Worm (Caenorhabditis elegans) whole organism, young adult: Measurements from ENCODE around the gene mrpl-53.

Experiments
- Y53F4B.3 ChIP-seq: fragments of 200-800 bp; sonication (Bioruptor generic); IDR thresholded peaks from 2 replicates; pipeline ENCODE4 v1.3.6; 2022; ENCODE audit warnings: missing genetic modification reagents, missing genetic modification characterization, missing compliant biosample characterization
- ama-1 ChIP-seq, 3 experiments: fragments of 150-350 bp in 1 of 3; sonication (generic microtip) in 2 of 3; optimal IDR thresholded peaks; 2 replicates each; lab custom pipeline; 2014 to 2018; ENCODE audit warnings: missing biosample characterization in 2 of 3, missing genetic modification characterization in 2 of 3, missing genetic modification reagents in 2 of 3
- athp-1 ChIP-seq: sonication (generic microtip); optimal IDR thresholded peaks from 2 replicates; lab custom pipeline; 2017; ENCODE audit warnings: mild to moderate bottlenecking, missing genetic modification characterization, missing compliant biosample characterization
- attf-6 ChIP-seq: fragments of 200-800 bp; sonication (Bioruptor generic); IDR thresholded peaks from 2 replicates; pipeline ENCODE4 v1.3.6; 2022; ENCODE audit warnings: missing genetic modification reagents, missing genetic modification characterization, missing compliant biosample characterization
- hmg-20 ChIP-seq: fragments of 200-800 bp; sonication (Bioruptor generic); IDR thresholded peaks from 2 replicates; pipeline ENCODE4 v1.3.6; 2022; ENCODE audit warnings: missing genetic modification reagents, missing genetic modification characterization, missing compliant biosample characterization
- snpc-1.1 ChIP-seq: sonication (generic microtip); optimal IDR thresholded peaks from 2 replicates; lab custom pipeline; 2017; ENCODE audit warnings: missing genetic modification characterization, mild to moderate bottlenecking, missing compliant biosample characterization, antibody characterized with exemption, moderate library complexity, missing genotype, missing genetic modification reagents; ENCODE audit not compliant: insufficient read depth
- unc-62 ChIP-seq: fragments of 150-350 bp; optimal IDR thresholded peaks from 2 replicates; lab custom pipeline; 2014; ENCODE audit warnings: missing biosample characterization, missing genetic modification reagents, missing genetic modification characterization

DNA sequence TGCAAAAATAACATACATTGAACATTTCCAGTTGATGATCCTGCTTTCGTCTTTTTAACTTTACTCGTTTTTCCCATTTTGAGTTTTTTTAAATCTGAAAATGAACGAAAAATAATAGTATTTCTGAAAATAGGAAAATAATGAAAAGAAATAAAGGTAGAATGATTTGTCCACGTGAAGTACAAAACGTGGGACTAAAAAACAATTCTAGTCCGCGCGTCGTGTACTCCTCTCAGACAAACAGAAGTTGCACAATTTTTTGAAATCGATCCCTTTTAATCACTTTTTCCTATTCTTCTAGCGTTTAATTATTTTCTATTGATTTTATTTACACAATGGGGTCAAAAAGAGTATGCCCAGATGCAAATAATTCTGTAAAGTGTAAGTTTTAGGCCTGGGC, 6.4 kb upstream of the mrpl-53 start, which contains the start of the genes E02H1.1 and tag-124:
- TF ChIP-seq Y53F4B.3 (GFP tag; lab: Robert Waterston, UW) = no peak
- peak; percentile 44 for TF ChIP-seq athp-1 (tag; lab: Kevin White, UChicago)
- no peak for TF ChIP-seq hmg-20 (GFP tag; lab: Robert Waterston, UW)
- no peak for TF ChIP-seq unc-62 (GFP tag; lab: Kevin White, UChicago)
- TF ChIP-seq ama-1 (optimal IDR thresholded peaks at IDR 0.05; lab: Kevin White, UChicago) = no peak
- TF ChIP-seq ama-1 (GFP tag; optimal IDR thresholded peaks at IDR 0.05; lab: Kevin White, UChicago) = no peak
- TF ChIP-seq attf-6 = 0 out of 2 replicates have a peak, but pooled peaks have one; percentile 31
- no peak for TF ChIP-seq snpc-1.1
